Worm (Caenorhabditis elegans) whole organism, L4 larva: ENCODE measurements around the gene clec-167.

Experiments used
- F37D6.2 ChIP-seq: sonication (generic microtip); optimal IDR thresholded peaks from 2 replicates; lab custom pipeline; 2016; ENCODE audit warnings: mild to moderate bottlenecking, missing genetic modification characterization, missing compliant biosample characterization
- F49E8.2 ChIP-seq: sonication (generic microtip); optimal IDR thresholded peaks from 2 replicates; lab custom pipeline; 2016; ENCODE audit warnings: missing compliant biosample characterization, mild to moderate bottlenecking, missing genetic modification characterization, borderline replicate concordance
- Y48G9A.11 ChIP-seq: fragments of 200-800 bp; sonication (Bioruptor generic); IDR thresholded peaks from 2 replicates; pipeline ENCODE4 v1.3.6; 2022; ENCODE audit warnings: missing genetic modification reagents, missing genetic modification characterization, missing compliant biosample characterization
- Y5F2A.4 ChIP-seq: fragments of 200-800 bp; sonication (Bioruptor generic); optimal IDR thresholded peaks from 2 replicates; lab custom pipeline; 2018; ENCODE audit warnings: mild to moderate bottlenecking, missing genetic modification characterization, missing compliant biosample characterization
- Y75B8A.6 ChIP-seq: fragments of 200-800 bp; sonication (Bioruptor generic); IDR thresholded peaks from 2 replicates; pipeline ENCODE4 v1.3.6; 2022; ENCODE audit warnings: missing genetic modification reagents, missing genetic modification characterization, missing compliant biosample characterization
- ZK337.2 ChIP-seq: fragments of 200-800 bp; sonication (Bioruptor generic); IDR thresholded peaks from 2 replicates; pipeline ENCODE4 v1.3.6; 2022; ENCODE audit warnings: missing genetic modification reagents, missing genetic modification characterization, missing compliant biosample characterization
- ama-1 ChIP-seq: fragments of 150-350 bp; optimal IDR thresholded peaks from 2 replicates; lab custom pipeline; 2014; ENCODE audit warnings: inconsistent platforms, mixed read lengths
- ceh-20 ChIP-seq: fragments of 200-800 bp; sonication (Bioruptor generic); IDR thresholded peaks from 2 replicates; pipeline ENCODE4 v1.3.6; 2022; ENCODE audit warnings: missing genetic modification reagents, missing genetic modification characterization, missing compliant biosample characterization
- ceh-32 ChIP-seq: sonication (generic microtip); optimal IDR thresholded peaks from 2 replicates; lab custom pipeline; 2016; ENCODE audit warnings: mild to moderate bottlenecking, missing genetic modification characterization, missing compliant biosample characterization; ENCODE audit not compliant: poor library complexity
- ctbp-1 ChIP-seq: fragments of 200-800 bp; sonication (Bioruptor generic); IDR thresholded peaks from 2 replicates; pipeline ENCODE4 v1.3.6; 2022; ENCODE audit warnings: missing genetic modification reagents, missing genetic modification characterization, missing compliant biosample characterization
- daf-12 ChIP-seq: fragments of 150-350 bp; optimal IDR thresholded peaks from 2 replicates; lab custom pipeline; 2014; ENCODE audit warnings: missing biosample characterization, missing genetic modification reagents, missing genetic modification characterization
- daf-16 ChIP-seq, 3 experiments: sonication (generic microtip); optimal IDR thresholded peaks; 2 replicates each; lab custom pipeline; 2016 to 2017; ENCODE audit warnings: missing genetic modification characterization in 3 of 3, missing genetic modification reagents in 3 of 3, mild to moderate bottlenecking in 2 of 3, missing compliant biosample characterization in 2 of 3, missing biosample characterization in 1 of 3, moderate library complexity in 1 of 3
- daf-8 ChIP-seq: fragments of 200-800 bp; sonication (Bioruptor generic); IDR thresholded peaks from 2 replicates; pipeline ENCODE4 v1.3.6; 2022; ENCODE audit warnings: missing genetic modification characterization, missing compliant biosample characterization
- dmd-6 ChIP-seq: fragments of 200-800 bp; sonication (Bioruptor generic); IDR thresholded peaks from 2 replicates; pipeline ENCODE4 v1.3.6; 2022; ENCODE audit warnings: missing genetic modification reagents, missing genetic modification characterization, missing compliant biosample characterization
- dpl-1 ChIP-seq: fragments of 150-350 bp; optimal IDR thresholded peaks from 2 replicates; lab custom pipeline; 2014; ENCODE audit warnings: missing biosample characterization, missing genetic modification reagents, missing genetic modification characterization
- duxl-1 ChIP-seq: sonication (generic microtip); optimal IDR thresholded peaks from 2 replicates; lab custom pipeline; 2016; ENCODE audit warnings: mild to moderate bottlenecking, missing genetic modification characterization, moderate library complexity, missing compliant biosample characterization; ENCODE audit not compliant: poor library complexity
- gei-8 ChIP-seq: fragments of 200-800 bp; sonication (Bioruptor generic); optimal IDR thresholded peaks from 2 replicates; lab custom pipeline; 2018; ENCODE audit warnings: mild to moderate bottlenecking, missing genetic modification characterization, missing compliant biosample characterization
- hlh-11 ChIP-seq: fragments of 200-800 bp; sonication (Bioruptor generic); optimal IDR thresholded peaks from 2 replicates; lab custom pipeline; 2018; ENCODE audit warnings: mild to moderate bottlenecking, missing genetic modification characterization, missing compliant biosample characterization
- lim-7 ChIP-seq: fragments of 200-800 bp; sonication (Bioruptor generic); IDR thresholded peaks from 2 replicates; pipeline ENCODE4 v1.3.6; 2022; ENCODE audit warnings: missing genetic modification characterization, missing compliant biosample characterization
- lir-3 ChIP-seq: sonication (generic microtip); optimal IDR thresholded peaks from 2 replicates; lab custom pipeline; 2016; ENCODE audit warnings: mild to moderate bottlenecking, missing genetic modification characterization, missing compliant biosample characterization
- madf-5 ChIP-seq, 2 experiments: fragments of 200-800 bp; sonication (Bioruptor generic); IDR thresholded peaks; 2 replicates each; pipeline ENCODE4 v1.3.6; 2022; ENCODE audit warnings: missing compliant biosample characterization in 2 of 2, missing genetic modification characterization in 2 of 2
- mdl-1 ChIP-seq, 2 experiments: fragments of 150-350 bp in 1 of 2; sonication (generic microtip) in 1 of 2; optimal IDR thresholded peaks; 2 replicates each; lab custom pipeline; 2014 to 2017; ENCODE audit warnings: missing biosample characterization in 2 of 2, missing genetic modification characterization in 2 of 2
- mdt-29 ChIP-seq: fragments of 200-800 bp; sonication (Bioruptor generic); IDR thresholded peaks from 2 replicates; pipeline ENCODE4 v1.3.6; 2022; ENCODE audit warnings: missing genetic modification reagents, missing genetic modification characterization, missing compliant biosample characterization
- mep-1 ChIP-seq: fragments of 150-350 bp; sonication (generic microtip); optimal IDR thresholded peaks from 3 replicates; lab custom pipeline; 2014; ENCODE audit warnings: missing biosample characterization, missing genetic modification characterization
- mes-2 ChIP-seq: sonication (generic microtip); optimal IDR thresholded peaks from 2 replicates; lab custom pipeline; 2016; ENCODE audit warnings: missing genotype, mild to moderate bottlenecking, missing genetic modification characterization, missing compliant biosample characterization; ENCODE audit not compliant: poor library complexity, severe bottlenecking
- mxl-3 ChIP-seq: fragments of 200-800 bp; sonication (Bioruptor generic); optimal IDR thresholded peaks from 2 replicates; lab custom pipeline; 2018; ENCODE audit warnings: mild to moderate bottlenecking, missing genetic modification characterization, missing compliant biosample characterization
- nhr-28 ChIP-seq: fragments of 150-350 bp; optimal IDR thresholded peaks from 2 replicates; lab custom pipeline; 2014; ENCODE audit warnings: missing biosample characterization, missing genetic modification characterization
- nhr-48 ChIP-seq: sonication (generic microtip); optimal IDR thresholded peaks from 2 replicates; lab custom pipeline; 2016; ENCODE audit warnings: mild to moderate bottlenecking, missing genetic modification characterization, missing compliant biosample characterization
- nhr-77 ChIP-seq: fragments of 150-350 bp; optimal IDR thresholded peaks from 2 replicates; lab custom pipeline; 2014; ENCODE audit warnings: missing biosample characterization, missing genetic modification characterization
- pqm-1 ChIP-seq: sonication (generic microtip); optimal IDR thresholded peaks from 2 replicates; lab custom pipeline; 2017; ENCODE audit warnings: missing biosample characterization, missing genetic modification characterization
- rbr-2 ChIP-seq: sonication (generic microtip); optimal IDR thresholded peaks from 2 replicates; lab custom pipeline; 2016; ENCODE audit warnings: missing genotype, missing genetic modification characterization, missing compliant biosample characterization
- saeg-2 ChIP-seq: fragments of 200-800 bp; sonication (Bioruptor generic); IDR thresholded peaks from 2 replicates; pipeline ENCODE4 v1.3.6; 2022; ENCODE audit warnings: missing genetic modification reagents, missing genetic modification characterization, missing compliant biosample characterization
- set-16 ChIP-seq: fragments of 200-800 bp; sonication (Bioruptor generic); IDR thresholded peaks from 2 replicates; pipeline ENCODE4 v1.3.6; 2022; ENCODE audit warnings: missing genetic modification reagents, missing genetic modification characterization, missing compliant biosample characterization
- skn-1 ChIP-seq: fragments of 150-350 bp; optimal IDR thresholded peaks from 2 replicates; lab custom pipeline; 2014; ENCODE audit warnings: missing biosample characterization, missing genetic modification characterization
- snpc-1.2 ChIP-seq: fragments of 200-800 bp; sonication (Bioruptor generic); IDR thresholded peaks from 2 replicates; pipeline ENCODE4 v1.3.6; 2022; ENCODE audit warnings: missing genetic modification reagents, missing genetic modification characterization, missing compliant biosample characterization
- spr-1 ChIP-seq: sonication (generic microtip); optimal IDR thresholded peaks from 2 replicates; lab custom pipeline; 2016; ENCODE audit warnings: mild to moderate bottlenecking, missing genetic modification characterization, missing compliant biosample characterization
- tra-1 ChIP-seq: fragments of 200-800 bp; sonication (Bioruptor generic); IDR thresholded peaks from 2 replicates; pipeline ENCODE4 v1.3.6; 2022; ENCODE audit warnings: missing genetic modification reagents, missing genetic modification characterization, missing compliant biosample characterization
- unc-130 ChIP-seq: sonication (generic microtip); optimal IDR thresholded peaks from 2 replicates; lab custom pipeline; 2016; ENCODE audit warnings: missing genetic modification reagents, missing genetic modification characterization, missing compliant biosample characterization
- unc-62 ChIP-seq, 3 experiments: fragments of 150-350 bp in 1 of 3; sonication (generic microtip); optimal IDR thresholded peaks in 2 of 3; peaks in 1 of 3; 1 replicate in 1 of 3; 2 replicates in 2 of 3; lab custom pipeline; 2014 to 2017; ENCODE audit warnings: missing biosample characterization in 3 of 3, missing genetic modification characterization in 3 of 3, missing genetic modification reagents in 3 of 3, missing genotype in 1 of 3
- zag-1 ChIP-seq: fragments of 150-350 bp; optimal IDR thresholded peaks from 2 replicates; lab custom pipeline; 2014; ENCODE audit warnings: missing biosample characterization, missing genetic modification characterization

clec-167 gene

DNA sequence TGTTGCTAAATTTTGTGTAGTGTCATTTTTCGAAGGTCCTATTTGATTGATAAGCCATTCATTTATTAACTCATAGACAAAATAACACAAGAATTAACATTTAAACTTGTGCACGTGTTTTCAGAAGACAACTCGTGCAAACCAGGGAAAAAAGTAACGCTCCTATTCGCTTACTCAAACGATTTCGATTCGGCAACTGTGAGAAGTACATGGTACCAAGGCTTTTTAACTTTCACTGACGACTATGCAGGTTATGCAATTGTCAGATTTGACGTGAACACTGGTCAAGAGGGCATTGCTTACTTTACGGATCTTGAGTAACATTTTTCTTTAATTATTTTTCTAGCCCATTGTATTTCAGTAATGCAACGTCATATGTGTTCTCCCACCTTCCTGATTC lies 6.4 kb upstream of the clec-167 start:
- TF ChIP-seq skn-1 = no peak
- TF ChIP-seq unc-62 (GFP tag; optimal IDR thresholded peaks at IDR 0.05 in 1 of 2; lab: Kevin White, UChicago) = peak in 1 of 2 experiments; percentile 97
- TF ChIP-seq unc-62 (tag; optimal IDR thresholded peaks at IDR 0.05; lab: Kevin White, UChicago) = no peak

DNA sequence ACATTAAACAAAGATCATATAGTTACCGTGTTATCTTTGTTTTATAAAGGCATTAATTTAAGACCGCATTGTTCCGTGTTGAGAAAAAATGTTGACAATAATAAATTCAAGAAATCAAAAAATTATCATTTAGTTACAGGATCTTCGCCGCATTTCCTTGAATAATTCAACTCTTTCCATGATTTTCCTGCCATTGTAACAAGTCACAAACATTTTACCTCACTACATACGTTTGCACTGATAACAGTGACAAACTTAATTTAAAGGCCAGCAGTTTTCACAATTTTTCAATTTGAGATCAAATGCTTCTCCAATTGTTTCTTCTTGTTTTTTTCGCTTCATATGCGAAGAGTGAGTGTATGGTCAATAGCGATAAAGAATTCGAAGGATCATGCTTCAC lies 5.5 kb upstream of the clec-167 start, which contains the start of gene clec-169:
clec-169 (plus strand) TSS at position 301 of the 400 bp plus-strand sequence.
- TF ChIP-seq mes-2 (tag; lab: Kevin White, UChicago) (no peak), F37D6.2 (tag; lab: Kevin White, UChicago) (no peak), dmd-6 (GFP tag; lab: Robert Waterston, UW) (0 out of 2 replicates have a peak, but pooled peaks have one; percentile 25), mdt-29 (GFP tag; lab: Robert Waterston, UW) (no peak), F49E8.2 (tag; lab: Kevin White, UChicago) (no peak), ceh-32 (tag; lab: Kevin White, UChicago) (no peak), nhr-28 (tag; lab: Kevin White, UChicago) (peak; percentile 20), spr-1 (tag; lab: Kevin White, UChicago) (no peak), daf-8 (no peak), unc-62 (GFP tag; optimal IDR thresholded peaks at IDR 0.05 in 1 of 2; lab: Kevin White, UChicago) (peak in 1 of 2 experiments; percentile 15), unc-62 (tag; optimal IDR thresholded peaks at IDR 0.05; lab: Kevin White, UChicago) (no peak), pqm-1 (tag; lab: Kevin White, UChicago) (peak; percentile 25), set-16 (GFP tag; lab: Robert Waterston, UW) (no peak), lir-3 (tag; lab: Kevin White, UChicago) (no peak)

DNA sequence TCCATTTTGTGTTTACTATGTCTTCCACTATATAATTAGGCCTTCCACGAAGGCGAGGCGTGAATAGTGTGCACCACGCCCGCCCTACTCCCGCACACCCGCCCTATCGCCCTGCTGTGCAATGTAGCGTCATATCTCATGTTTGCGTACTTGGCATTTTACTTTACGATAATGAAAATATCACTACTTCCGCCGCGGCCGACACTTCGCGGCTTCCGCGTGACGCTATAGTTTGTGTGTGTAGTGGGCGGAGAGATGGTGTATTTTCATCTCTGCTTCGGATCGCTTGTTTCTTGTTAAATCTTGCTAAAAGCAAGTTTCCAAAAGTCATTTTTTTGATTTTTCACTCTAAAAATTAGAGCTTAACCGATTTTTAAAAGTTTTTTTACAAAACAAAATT lies 4.9 kb upstream of the clec-167 start:
- TF ChIP-seq lim-7 = 0 out of 2 replicates have a peak, but pooled peaks have one; percentile 17
- no peak for TF ChIP-seq tra-1 (GFP tag; lab: Robert Waterston, UW)
- TF ChIP-seq Y48G9A.11 = 0 out of 2 replicates have a peak, but pooled peaks have one; percentile 44
- TF ChIP-seq, all 104 proteins: peak for 2

DNA sequence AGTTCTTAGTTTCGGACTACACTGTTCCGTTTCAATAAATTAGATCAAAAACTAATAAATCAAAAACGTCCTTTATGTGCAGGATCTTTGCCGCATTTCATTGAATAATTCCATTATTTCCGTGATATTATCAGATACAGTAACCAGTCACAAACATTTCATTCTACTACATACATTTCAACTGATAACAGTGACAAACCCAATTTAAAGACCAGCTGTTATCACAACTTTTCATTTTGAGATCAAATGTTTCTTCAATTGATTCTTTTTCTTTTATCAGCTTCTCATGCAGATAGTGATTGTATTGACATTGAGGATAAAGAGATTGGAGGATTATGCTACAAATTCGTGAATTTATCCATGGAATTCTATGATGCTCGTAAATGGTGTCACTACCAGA lies 1.2 kb upstream of the clec-167 start, which contains the start of gene clec-168:
clec-168 (plus strand) TSS at position 247 of the 400 bp plus-strand sequence.
- TF ChIP-seq daf-12 (tag; lab: Kevin White, UChicago) (no peak), madf-5 (GFP tag; IDR thresholded peaks at IDR 0.05; lab: Robert Waterston, UW) (no peak), pqm-1 (tag; lab: Kevin White, UChicago) (peak; percentile 61), Y5F2A.4 (no peak), nhr-48 (tag; lab: Kevin White, UChicago) (no peak), nhr-77 (peak; percentile 12), mep-1 (no peak), rbr-2 (tag; lab: Kevin White, UChicago) (no peak), dmd-6 (GFP tag; lab: Robert Waterston, UW) (peak; percentile 72), Y75B8A.6 (GFP tag; lab: Robert Waterston, UW) (no peak), daf-16 (GFP tag; optimal IDR thresholded peaks at IDR 0.05; lab: Kevin White, UChicago) (no peak), daf-16 (tag; optimal IDR thresholded peaks at IDR 0.05; lab: Kevin White, UChicago) (no peak), gei-8 (GFP tag; lab: Kevin White, UChicago) (no peak), nhr-28 (tag; lab: Kevin White, UChicago) (peak; percentile 87), tra-1 (GFP tag; lab: Robert Waterston, UW) (no peak)

DNA sequence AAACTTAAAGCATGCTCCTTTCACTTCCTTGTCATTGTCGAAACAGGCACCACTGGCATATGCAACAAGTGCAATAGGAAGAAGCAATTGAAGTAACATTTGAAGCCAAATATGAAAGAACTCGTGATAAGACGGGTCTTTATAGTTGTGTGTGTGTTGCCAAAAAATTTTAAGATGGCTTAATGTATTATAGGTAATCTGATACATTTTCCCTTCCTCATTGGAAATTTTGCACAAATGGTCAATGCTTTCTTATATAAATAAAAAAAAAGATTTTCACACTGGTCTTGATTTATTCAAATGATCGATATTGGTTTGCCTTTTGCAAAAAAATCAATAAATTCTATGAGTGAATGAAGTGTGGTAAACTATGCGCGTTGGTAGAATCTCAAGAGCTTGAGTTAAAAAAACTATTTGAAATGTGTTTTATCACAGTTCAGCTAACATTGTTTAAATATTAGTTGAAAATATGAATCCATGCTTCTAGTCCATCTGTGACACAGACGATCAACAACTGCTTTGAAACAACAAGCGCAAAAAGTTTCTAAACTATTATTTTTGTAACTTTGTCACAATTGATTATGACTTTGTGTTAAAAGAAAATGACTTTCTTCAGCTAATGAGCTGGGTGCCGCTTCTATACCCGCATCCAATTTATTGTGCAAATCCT lies 4.2 kb downstream of the clec-167 start, which contains the start of the genes clec-166 and F38A1.6:
clec-166 (minus strand) TSS at position 101 of the 670 bp plus-strand sequence.
F38A1.6 (plus strand) TSS at position 620 of the 670 bp plus-strand sequence.
- TF ChIP-seq snpc-1.2 = no peak
- TF ChIP-seq zag-1 (tag; lab: Kevin White, UChicago) = no peak
- no peak for TF ChIP-seq hlh-11 (tag; lab: Kevin White, UChicago)
- TF ChIP-seq unc-130 (GFP tag; lab: Kevin White, UChicago) = no peak
- TF ChIP-seq daf-16 (GFP tag; optimal IDR thresholded peaks at IDR 0.05; lab: Kevin White, UChicago) = no peak
- TF ChIP-seq daf-16 (tag; optimal IDR thresholded peaks at IDR 0.05; lab: Kevin White, UChicago) = no peak
- no peak for TF ChIP-seq dmd-6 (GFP tag; lab: Robert Waterston, UW)
- no peak for TF ChIP-seq saeg-2 (GFP tag; lab: Robert Waterston, UW)
- no peak for TF ChIP-seq duxl-1 (tag; lab: Kevin White, UChicago)
- no peak for TF ChIP-seq ctbp-1
- TF ChIP-seq mdl-1 (tag; optimal IDR thresholded peaks at IDR 0.05; lab: Kevin White, UChicago) = no peak
- TF ChIP-seq ama-1 (lab: Kevin White, UChicago) = no peak
- no peak for TF ChIP-seq mep-1
- no peak for TF ChIP-seq ZK337.2
- TF ChIP-seq dpl-1 (GFP tag; lab: Kevin White, UChicago) = no peak
- TF ChIP-seq ceh-20 (GFP tag; lab: Robert Waterston, UW) = no peak
- no peak for TF ChIP-seq mxl-3
- no peak for TF ChIP-seq gei-8 (GFP tag; lab: Kevin White, UChicago)
- TF ChIP-seq lim-7 = no peak
- TF ChIP-seq spr-1 (tag; lab: Kevin White, UChicago) = no peak
- TF ChIP-seq, all 104 proteins: peak for 0
